Worm (Caenorhabditis elegans) whole organism, L1 larva: ENCODE data around the gene F54C9.3.

Source experiments
- C04F5.9 ChIP-seq: sonication (generic microtip); optimal IDR thresholded peaks from 2 replicates; lab custom pipeline; 2016; ENCODE audit warnings: missing genetic modification characterization, missing compliant biosample characterization
- C16A3.4 ChIP-seq: fragments of 150-350 bp; optimal IDR thresholded peaks from 2 replicates; lab custom pipeline; 2014; ENCODE audit warnings: missing biosample characterization, missing genetic modification characterization
- C34B4.2 ChIP-seq: sonication (generic microtip); optimal IDR thresholded peaks from 2 replicates; lab custom pipeline; 2017; ENCODE audit warnings: mild to moderate bottlenecking, missing genetic modification characterization, missing compliant biosample characterization
- blmp-1 ChIP-seq: fragments of 150-350 bp; optimal IDR thresholded peaks from 2 replicates; lab custom pipeline; 2014; ENCODE audit warnings: missing biosample characterization, missing genetic modification characterization
- ceh-63 ChIP-seq: fragments of 200-800 bp; sonication (Bioruptor generic); optimal IDR thresholded peaks from 2 replicates; lab custom pipeline; 2018; ENCODE audit warnings: mild to moderate bottlenecking, missing genetic modification characterization, missing compliant biosample characterization
- ceh-8 ChIP-seq: fragments of 200-800 bp; sonication (Bioruptor generic); optimal IDR thresholded peaks from 2 replicates; lab custom pipeline; 2018; ENCODE audit warnings: mild to moderate bottlenecking, missing genetic modification characterization, moderate library complexity, missing compliant biosample characterization
- ceh-82 ChIP-seq, 3 experiments: fragments of 150-350 bp in 1 of 3; sonication (generic microtip) in 2 of 3; optimal IDR thresholded peaks; 2 replicates each; lab custom pipeline; 2014 to 2017; ENCODE audit warnings: missing biosample characterization in 3 of 3, missing genetic modification characterization in 3 of 3
- ceh-90 ChIP-seq: sonication (generic microtip); optimal IDR thresholded peaks from 2 replicates; lab custom pipeline; 2016; ENCODE audit warnings: missing genetic modification characterization, missing compliant biosample characterization
- dpl-1 ChIP-seq, 3 experiments: fragments of 150-350 bp in 2 of 3; sonication (generic microtip) in 1 of 3; optimal IDR thresholded peaks; 2 replicates each; lab custom pipeline; 2014 to 2017; ENCODE audit warnings: missing biosample characterization in 3 of 3, missing genetic modification characterization in 3 of 3, missing genetic modification reagents in 3 of 3
- dsc-1 ChIP-seq: sonication (generic microtip); optimal IDR thresholded peaks from 2 replicates; lab custom pipeline; 2016; ENCODE audit warnings: mild to moderate bottlenecking, missing genetic modification characterization, missing compliant biosample characterization
- egl-13 ChIP-seq: sonication (generic microtip); optimal IDR thresholded peaks from 2 replicates; lab custom pipeline; 2016; ENCODE audit warnings: missing genotype, missing genetic modification reagents, missing genetic modification characterization, missing compliant biosample characterization
- elt-2 ChIP-seq: sonication (generic microtip); optimal IDR thresholded peaks from 2 replicates; lab custom pipeline; 2016; ENCODE audit warnings: missing genetic modification characterization, mild to moderate bottlenecking, inconsistent platforms, missing compliant biosample characterization, missing genetic modification reagents
- elt-3 ChIP-seq, 6 experiments: fragments of 150-350 bp in 1 of 6; sonication (generic microtip); optimal IDR thresholded peaks; 2 replicates each; lab custom pipeline; 2017 to 2018; ENCODE audit warnings: missing biosample characterization in 6 of 6, missing genetic modification characterization in 6 of 6, inconsistent platforms in 1 of 6
- fkh-10 ChIP-seq: sonication (generic microtip); optimal IDR thresholded peaks from 2 replicates; lab custom pipeline; 2017; ENCODE audit warnings: missing biosample characterization, missing genetic modification reagents, missing genetic modification characterization
- fos-1 ChIP-seq: fragments of 150-350 bp; optimal IDR thresholded peaks from 2 replicates; lab custom pipeline; 2014; ENCODE audit warnings: missing biosample characterization, missing genetic modification characterization
- hlh-17 ChIP-seq: fragments of 200-800 bp; sonication (Bioruptor generic); optimal IDR thresholded peaks from 2 replicates; lab custom pipeline; 2018; ENCODE audit warnings: missing genetic modification characterization, mild to moderate bottlenecking, missing compliant biosample characterization, moderate library complexity, borderline replicate concordance
- hlh-4 ChIP-seq: sonication (generic microtip); optimal IDR thresholded peaks from 2 replicates; lab custom pipeline; 2016; ENCODE audit warnings: mild to moderate bottlenecking, missing genetic modification characterization, missing compliant biosample characterization
- isw-1 ChIP-seq: fragments of 200-800 bp; sonication (Bioruptor generic); IDR thresholded peaks from 2 replicates; pipeline ENCODE4 v1.3.6; 2022; ENCODE audit warnings: missing genetic modification characterization, missing compliant biosample characterization
- jun-1 ChIP-seq: fragments of 150-350 bp; optimal IDR thresholded peaks from 2 replicates; lab custom pipeline; 2014; ENCODE audit warnings: missing biosample characterization, missing genetic modification reagents, missing genetic modification characterization
- lin-13 ChIP-seq: fragments of 150-350 bp; optimal IDR thresholded peaks from 2 replicates; lab custom pipeline; 2014; ENCODE audit warnings: missing biosample characterization, missing genetic modification reagents, missing genetic modification characterization
- lin-15B ChIP-seq: fragments of 150-350 bp; sonication (generic microtip); optimal IDR thresholded peaks from 3 replicates; lab custom pipeline; 2014; ENCODE audit warnings: missing biosample characterization, missing genetic modification characterization
- lin-35 ChIP-seq, 2 experiments: fragments of 150-350 bp; optimal IDR thresholded peaks; 2 replicates each; lab custom pipeline; 2014; ENCODE audit warnings: missing biosample characterization in 2 of 2, missing genetic modification characterization in 2 of 2, missing genetic modification reagents in 2 of 2
- lsy-2 ChIP-seq, 2 experiments: fragments of 150-350 bp; optimal IDR thresholded peaks; 2 replicates each; lab custom pipeline; 2014; ENCODE audit warnings: missing biosample characterization in 2 of 2, missing genetic modification characterization in 2 of 2
- mdl-1 ChIP-seq, 2 experiments: fragments of 150-350 bp; optimal IDR thresholded peaks; 2 replicates each; lab custom pipeline; 2014 to 2017; ENCODE audit warnings: missing biosample characterization in 2 of 2, missing genetic modification characterization in 2 of 2, inconsistent platforms in 1 of 2
- mef-2 ChIP-seq: fragments of 150-350 bp; optimal IDR thresholded peaks from 2 replicates; lab custom pipeline; 2014; ENCODE audit warnings: missing biosample characterization, missing genetic modification characterization
- mep-1 ChIP-seq: fragments of 150-350 bp; optimal IDR thresholded peaks from 2 replicates; lab custom pipeline; 2014; ENCODE audit warnings: missing biosample characterization, missing genetic modification characterization
- nhr-20 ChIP-seq: sonication (generic microtip); optimal IDR thresholded peaks from 2 replicates; lab custom pipeline; 2016; ENCODE audit warnings: mild to moderate bottlenecking, missing genetic modification characterization, missing compliant biosample characterization
- nhr-47 ChIP-seq: sonication (generic microtip); optimal IDR thresholded peaks from 2 replicates; lab custom pipeline; 2016; ENCODE audit warnings: mild to moderate bottlenecking, missing genetic modification characterization, moderate library complexity, missing compliant biosample characterization
- nhr-71 ChIP-seq: sonication (generic microtip); optimal IDR thresholded peaks from 2 replicates; lab custom pipeline; 2016; ENCODE audit warnings: mild to moderate bottlenecking, missing genetic modification characterization, moderate library complexity, missing compliant biosample characterization
- nhr-77 ChIP-seq: fragments of 150-350 bp; optimal IDR thresholded peaks from 2 replicates; lab custom pipeline; 2014; ENCODE audit warnings: missing biosample characterization, missing genetic modification characterization
- nhr-85 ChIP-seq: sonication (generic microtip); peaks from one replicate; lab custom pipeline; 2016; ENCODE audit warnings: missing genetic modification characterization, inconsistent platforms, missing compliant biosample characterization
- nhr-90 ChIP-seq: sonication (generic microtip); optimal IDR thresholded peaks from 2 replicates; lab custom pipeline; 2016; ENCODE audit warnings: mild to moderate bottlenecking, missing genetic modification characterization, missing compliant biosample characterization; ENCODE audit not compliant: poor library complexity
- pag-3 ChIP-seq: sonication (generic microtip); optimal IDR thresholded peaks from 2 replicates; lab custom pipeline; 2017; ENCODE audit warnings: missing genetic modification characterization, mild to moderate bottlenecking, missing compliant biosample characterization, antibody characterized with exemption, borderline replicate concordance; ENCODE audit not compliant: insufficient read depth
- rnt-1 ChIP-seq: sonication (generic microtip); optimal IDR thresholded peaks from 2 replicates; lab custom pipeline; 2016; ENCODE audit warnings: mild to moderate bottlenecking, missing genetic modification characterization, moderate library complexity, missing compliant biosample characterization
- skn-1 ChIP-seq: fragments of 150-350 bp; optimal IDR thresholded peaks from 2 replicates; lab custom pipeline; 2014; ENCODE audit warnings: missing biosample characterization, missing genetic modification characterization
- snpc-4 ChIP-seq: fragments of 150-350 bp; optimal IDR thresholded peaks from 2 replicates; lab custom pipeline; 2014; ENCODE audit warnings: missing biosample characterization, missing genetic modification characterization
- sox-4 ChIP-seq: sonication (generic microtip); optimal IDR thresholded peaks from 2 replicates; lab custom pipeline; 2016; ENCODE audit warnings: missing genetic modification characterization, missing compliant biosample characterization
- sptf-1 ChIP-seq: fragments of 150-350 bp; optimal IDR thresholded peaks from 2 replicates; lab custom pipeline; 2014; ENCODE audit warnings: missing biosample characterization, missing genetic modification characterization
- swsn-7 ChIP-seq: sonication (generic microtip); optimal IDR thresholded peaks from 2 replicates; lab custom pipeline; 2016; ENCODE audit warnings: missing genetic modification characterization, missing compliant biosample characterization
- tbx-2 ChIP-seq: sonication (generic microtip); optimal IDR thresholded peaks from 2 replicates; lab custom pipeline; 2016; ENCODE audit warnings: missing genetic modification characterization, missing compliant biosample characterization
- unc-30 ChIP-seq: sonication (generic microtip); optimal IDR thresholded peaks from 2 replicates; lab custom pipeline; 2017; ENCODE audit warnings: missing biosample characterization, missing genetic modification characterization
- unc-62 ChIP-seq: fragments of 150-350 bp; optimal IDR thresholded peaks from 2 replicates; lab custom pipeline; 2014; ENCODE audit warnings: missing biosample characterization, missing genetic modification reagents, missing genetic modification characterization
- unc-86 ChIP-seq: sonication (generic microtip); optimal IDR thresholded peaks from 2 replicates; lab custom pipeline; 2016; ENCODE audit warnings: missing genetic modification characterization, missing compliant biosample characterization
- unc-98 ChIP-seq: fragments of 200-800 bp; sonication (Bioruptor generic); IDR thresholded peaks from 2 replicates; pipeline ENCODE4 v1.3.6; 2022; ENCODE audit warnings: missing genetic modification characterization, missing compliant biosample characterization
- zag-1 ChIP-seq: fragments of 150-350 bp; optimal IDR thresholded peaks from 2 replicates; lab custom pipeline; 2014; ENCODE audit warnings: missing biosample characterization, missing genetic modification characterization
- ztf-4 ChIP-seq: fragments of 150-350 bp; optimal IDR thresholded peaks from 2 replicates; lab custom pipeline; 2014; ENCODE audit warnings: missing biosample characterization, missing genetic modification characterization

Gene F54C9.3

DNA sequence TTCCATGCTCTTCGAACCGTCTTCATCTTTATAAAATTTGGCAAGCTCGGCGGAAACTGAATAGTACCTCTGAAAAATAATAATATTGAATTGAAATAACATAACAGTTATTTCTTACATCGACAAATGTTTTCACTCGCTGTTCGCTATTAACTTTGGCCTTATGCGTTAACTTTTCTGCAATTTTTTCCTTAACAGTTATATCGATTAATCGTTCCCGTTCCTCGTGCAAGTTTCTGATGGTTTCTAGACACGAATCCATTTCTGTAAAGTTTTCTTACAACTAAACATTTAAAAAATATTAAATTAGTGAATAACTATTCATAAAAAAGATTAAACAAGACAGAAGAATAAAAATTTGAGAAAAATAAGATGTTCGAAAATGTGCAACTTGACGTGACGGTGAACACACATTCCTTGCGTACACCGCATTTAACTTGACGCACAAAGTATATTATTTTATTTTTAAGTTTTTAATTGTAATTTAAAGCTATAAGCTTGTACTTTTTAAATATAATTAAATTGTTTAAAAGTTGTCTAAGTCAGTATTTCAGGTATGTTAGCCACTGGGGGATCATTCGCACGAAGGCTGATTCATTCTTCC, 41.4 kb downstream of the F54C9.3 start, which contains the start of the genes prp-9 and mrps-18B (continued):
- TF ChIP-seq nhr-47 (tag; lab: Kevin White, UChicago) = peak; percentile 31
- no peak for TF ChIP-seq mdl-1 (tag; optimal IDR thresholded peaks at IDR 0.05; lab: Kevin White, UChicago)
- peak; percentile 3 for TF ChIP-seq nhr-90
- TF ChIP-seq skn-1 = peak; percentile 6
- peak in 1 of 6 experiments; percentile 10 for TF ChIP-seq elt-3 (tag; optimal IDR thresholded peaks at IDR 0.05; lab: Kevin White, UChicago)
- TF ChIP-seq mep-1 (tag; lab: Kevin White, UChicago) = peak; percentile 87
- TF ChIP-seq unc-86 = no peak
- no peak for TF ChIP-seq nhr-77 (tag; lab: Kevin White, UChicago)
- peak; percentile 65 to 73 for TF ChIP-seq lsy-2 (tag; optimal IDR thresholded peaks at IDR 0.05; lab: Kevin White, UChicago)
- TF ChIP-seq pag-3 (tag; lab: Kevin White, UChicago) = no peak
- no peak for TF ChIP-seq ceh-63
- no peak for TF ChIP-seq lin-15B (tag; lab: Kevin White, UChicago)
- no peak for TF ChIP-seq snpc-4 (tag; lab: Kevin White, UChicago)
- no peak for TF ChIP-seq jun-1 (tag; lab: Kevin White, UChicago)
- TF ChIP-seq unc-62 = no peak
- TF ChIP-seq hlh-4 (tag; lab: Kevin White, UChicago) = no peak
- TF ChIP-seq C16A3.4 (tag; lab: Kevin White, UChicago) = peak; percentile 53
- peak in 2 of 3 experiments; percentile 25 to 56 for TF ChIP-seq dpl-1 (GFP tag; optimal IDR thresholded peaks at IDR 0.05; lab: Kevin White, UChicago)
- TF ChIP-seq rnt-1 = peak; percentile 4
- no peak for TF ChIP-seq C34B4.2 (tag; lab: Kevin White, UChicago)
- TF ChIP-seq nhr-85 (tag; lab: Kevin White, UChicago) = no peak
- TF ChIP-seq fos-1 (tag; lab: Kevin White, UChicago) = no peak
- peak; percentile 63 for TF ChIP-seq blmp-1 (tag; lab: Kevin White, UChicago)
- no peak for TF ChIP-seq ceh-8 (GFP tag; lab: Kevin White, UChicago)
- TF ChIP-seq fkh-10 (GFP tag; lab: Kevin White, UChicago) = no peak

DNA sequence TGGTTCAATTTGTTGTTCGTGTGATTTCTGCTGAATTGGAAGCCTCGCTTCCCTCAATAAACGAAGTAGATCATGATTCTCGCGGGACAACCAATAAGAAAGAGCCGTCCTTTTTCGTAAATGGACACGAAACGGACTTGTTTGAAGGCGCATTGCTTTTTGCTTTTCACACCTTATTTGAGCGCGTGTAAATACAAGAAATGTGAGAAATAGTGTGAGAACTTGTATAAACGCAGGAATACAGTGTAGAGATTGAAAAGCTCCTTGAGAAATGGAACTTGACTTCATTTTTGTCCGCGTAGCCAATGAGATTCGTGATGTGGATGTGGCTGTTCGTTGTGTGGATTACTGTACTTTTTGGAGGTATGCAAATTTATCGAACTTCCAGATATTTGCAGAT, 46.0 kb downstream of the F54C9.3 start, which contains the start of gene cht-2:
TSS of gene cht-2 (plus strand) at position 301 of the 400 bp plus-strand sequence.
- no peak for TF ChIP-seq sptf-1 (tag; lab: Kevin White, UChicago)
- no peak for TF ChIP-seq unc-62
- TF ChIP-seq snpc-4 (tag; lab: Kevin White, UChicago) = no peak
- TF ChIP-seq jun-1 (tag; lab: Kevin White, UChicago) = no peak
- TF ChIP-seq isw-1 = no peak
- no peak for TF ChIP-seq nhr-20 (tag; lab: Kevin White, UChicago)
- TF ChIP-seq ceh-82 (tag; optimal IDR thresholded peaks at IDR 0.05; lab: Kevin White, UChicago) = no peak
- TF ChIP-seq elt-2 (tag; lab: Kevin White, UChicago) = no peak

DNA sequence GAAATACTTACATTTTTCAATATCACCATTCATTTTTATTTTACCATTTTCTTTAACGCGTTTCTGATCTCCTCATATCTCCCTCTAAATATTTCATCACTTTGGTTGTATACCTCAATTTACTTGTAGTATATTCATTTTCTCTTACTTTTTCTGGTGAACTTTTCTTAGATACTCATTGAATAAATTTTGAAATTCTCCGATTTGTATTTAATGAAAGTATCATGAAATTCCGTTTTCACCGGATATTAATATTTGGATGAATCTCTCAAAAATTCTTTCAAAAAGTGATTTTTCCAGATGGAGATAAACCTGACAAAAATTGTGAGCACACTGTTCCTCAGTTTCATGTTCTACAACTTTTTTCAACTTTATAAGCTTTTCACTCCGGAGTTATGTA, 48.4 kb downstream of the F54C9.3 start, which contains the start of gene T13H5.8:
TSS of gene T13H5.8 (plus strand) at position 301 of the 400 bp plus-strand sequence.
- TF ChIP-seq snpc-4 (tag; lab: Kevin White, UChicago) (no peak), sox-4 (no peak), nhr-71 (tag; lab: Kevin White, UChicago) (no peak), dsc-1 (tag; lab: Kevin White, UChicago) (no peak), swsn-7 (no peak), rnt-1 (no peak)

- TF ChIP-seq tbx-2 (tag; lab: Kevin White, UChicago) = peak; percentile 61
- TF ChIP-seq nhr-47 (tag; lab: Kevin White, UChicago) = peak; percentile 69
- TF ChIP-seq unc-30 (tag; lab: Kevin White, UChicago) = no peak
- TF ChIP-seq isw-1 = no peak
- TF ChIP-seq hlh-17 (GFP tag; lab: Kevin White, UChicago) = no peak
- peak; percentile 56 for TF ChIP-seq lin-13 (GFP tag; lab: Kevin White, UChicago)
- no peak for TF ChIP-seq mef-2
- peak; percentile 44 for TF ChIP-seq egl-13 (tag; lab: Kevin White, UChicago)
- no peak for TF ChIP-seq hlh-4 (tag; lab: Kevin White, UChicago)
- peak; percentile 55 to 79 (median 68) for TF ChIP-seq dpl-1 (GFP tag; optimal IDR thresholded peaks at IDR 0.05; lab: Kevin White, UChicago)
- peak; percentile 72 to 94 for TF ChIP-seq lsy-2 (tag; optimal IDR thresholded peaks at IDR 0.05; lab: Kevin White, UChicago)
- TF ChIP-seq zag-1 (tag; lab: Kevin White, UChicago) = no peak
- TF ChIP-seq C04F5.9 (tag; lab: Kevin White, UChicago) = peak; percentile 48
- peak; percentile 71 for TF ChIP-seq ceh-90 (tag; lab: Kevin White, UChicago)
- TF ChIP-seq ztf-4 (tag; lab: Kevin White, UChicago) = peak; percentile 34
- TF ChIP-seq fos-1 (tag; lab: Kevin White, UChicago) = peak; percentile 59
- TF ChIP-seq lin-35 (GFP tag; optimal IDR thresholded peaks at IDR 0.05; lab: Kevin White, UChicago) = peak; percentile 75 to 84
- no peak for TF ChIP-seq unc-62
- TF ChIP-seq unc-98 (GFP tag; lab: Robert Waterston, UW) = no peak
These were observed 49.9 kb downstream of the F54C9.3 start, which contains the start of gene rnh-2 for ce11 chrII:8516783-8517182. Gene rnh-2 (plus strand): TSS chrII:8517150.
